Fruit fly (Drosophila melanogaster) whole organism, pupa: Measurements from ENCODE around the gene CG32486.

Experiments
- Pif1B ChIP-seq: fragments of 200-800 bp; sonication (Bioruptor generic); optimal IDR thresholded peaks from 3 replicates; lab custom pipeline; 2016; ENCODE audit warnings: missing biosample characterization, missing genetic modification characterization
- fd96Ca ChIP-seq: fragments of 200-800 bp; sonication (Bioruptor generic); IDR thresholded peaks from 3 replicates; pipeline ENCODE4 v1.3.6; 2022; ENCODE audit warnings: missing biosample characterization, missing genetic modification characterization

DNA sequence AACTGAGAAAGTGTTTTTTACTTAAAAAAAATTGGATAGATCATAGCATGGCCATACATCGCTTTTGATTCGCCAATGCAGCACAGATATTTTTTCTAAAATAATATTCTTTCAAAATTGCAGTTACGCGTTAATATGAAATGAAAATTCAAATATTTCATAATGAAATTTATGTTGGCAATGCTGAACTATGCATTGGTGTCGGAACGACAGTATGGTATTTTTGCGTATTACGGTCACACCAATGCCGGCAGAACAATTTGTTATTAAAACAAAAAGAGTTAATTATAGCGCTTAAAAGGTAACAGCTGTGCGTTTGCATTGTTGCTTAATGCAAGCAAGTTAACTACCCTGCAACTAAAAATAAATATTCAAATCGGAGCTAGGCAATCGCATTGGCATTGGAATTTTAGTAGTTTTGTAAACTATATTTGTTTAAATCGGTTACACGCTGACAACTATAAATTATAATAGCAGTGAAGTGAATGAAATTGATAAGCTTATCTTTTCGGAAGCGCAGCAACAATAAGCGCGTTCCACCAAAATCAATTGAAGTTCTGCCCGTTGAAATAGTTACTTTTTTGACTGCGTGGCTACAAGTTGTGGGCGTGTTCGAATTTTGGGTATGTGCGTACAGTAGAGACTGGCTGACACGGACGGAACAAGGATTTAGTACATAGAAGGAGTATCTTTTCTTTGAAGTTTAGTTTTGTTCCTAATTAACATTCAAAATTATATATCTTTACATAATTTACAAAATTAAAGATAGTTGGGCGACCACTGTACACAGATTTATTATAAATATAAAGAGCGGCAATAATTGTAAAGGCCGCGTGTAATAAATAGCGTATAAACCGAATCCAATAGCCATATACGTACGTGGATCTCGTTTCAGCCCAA, 28.2 kb downstream of the CG32486 start, which contains the start of gene Prx4:
- TF ChIP-seq Pif1B (GFP tag; lab: Kevin White, UChicago) (peak; percentile 73), fd96Ca (GFP tag; lab: Robert Waterston, UW) (0 out of 3 replicates have a peak, but pooled peaks have one; percentile 26)
